Fruit fly (Drosophila melanogaster): ENCODE data around the gene CG17601.

Gene CG17601

dm6 chrX:22575082-22575481 lies 28.2 kb downstream of the CG17601 start:
- TF ChIP-seq Sin3A (optimal IDR thresholded peaks at IDR 0.05): no peak
- no peak for TF ChIP-seq insv (optimal IDR thresholded peaks at IDR 0.05)
- TF ChIP-seq Myc (optimal IDR thresholded peaks at IDR 0.05): no peak
- TF ChIP-seq ttk (optimal IDR thresholded peaks at IDR 0.05): no peak

dm6 chrX:22582909-22583308 lies 36.0 kb downstream of the CG17601 start:
- TF ChIP-seq Myc (optimal IDR thresholded peaks at IDR 0.05) (no peak), insv (optimal IDR thresholded peaks at IDR 0.05) (no peak), ttk (optimal IDR thresholded peaks at IDR 0.05) (no peak)

Measured in Kc167 (cell line).